Fruit fly (Drosophila melanogaster): ENCODE data around the gene Pect.

Gene Pect

DNA sequence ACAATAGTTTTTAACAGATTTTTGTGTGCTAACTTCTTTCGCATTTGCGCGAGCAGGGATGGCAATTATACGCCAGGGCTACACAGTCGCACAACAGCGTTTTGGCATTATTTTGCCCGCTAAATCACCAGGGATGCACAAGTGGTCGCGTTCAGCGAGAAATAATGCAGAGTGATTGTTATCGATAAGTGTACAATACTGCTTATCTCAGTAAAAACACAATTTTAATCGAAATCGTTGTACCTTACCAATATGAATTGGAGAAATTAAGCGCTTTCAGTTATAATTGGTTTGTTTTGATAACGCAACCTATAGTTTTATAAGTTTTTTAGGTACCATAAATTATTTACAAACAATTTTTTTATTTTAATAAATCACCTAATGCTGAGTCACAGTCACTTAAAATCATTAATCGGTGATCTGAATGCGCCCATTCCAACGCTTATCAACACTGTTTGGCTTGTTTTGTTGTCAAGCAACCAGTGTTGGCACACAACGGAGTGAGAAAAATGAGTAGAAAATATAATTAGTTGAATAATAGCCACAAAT is 26.8 kb upstream of the Pect start, which contains the start of the genes Sfmbt and CG5439 (continued):
- TF ChIP-seq oc (tag; optimal IDR thresholded peaks at IDR 0.05), result no peak
- peak in 1 of 2 experiments; percentile 69 for TF ChIP-seq crp (GFP tag; optimal IDR thresholded peaks at IDR 0.05)
- no peak for TF ChIP-seq CG10209 (GFP tag; optimal IDR thresholded peaks at IDR 0.05)
- TF ChIP-seq CG30020 (tag; optimal IDR thresholded peaks at IDR 0.05), result peak; percentile 83
- no peak for TF ChIP-seq stc (GFP tag; IDR thresholded peaks at IDR 0.05)
- TF ChIP-seq sqz (GFP tag; optimal IDR thresholded peaks at IDR 0.05), result no peak
- TF ChIP-seq pb (GFP tag; optimal IDR thresholded peaks at IDR 0.05), result peak; percentile 60
- peak; percentile 89 for TF ChIP-seq ind (GFP tag; optimal IDR thresholded peaks at IDR 0.05)
- TF ChIP-seq Dp (GFP tag; optimal IDR thresholded peaks at IDR 0.05), result peak; percentile 48
- TF ChIP-seq onecut (GFP tag; IDR thresholded peaks at IDR 0.05), result peak; percentile 42; the same call in 1 of the 2 replicates
- TF ChIP-seq CG4282 (GFP tag; optimal IDR thresholded peaks at IDR 0.05), result no peak
- peak; percentile 75 for TF ChIP-seq lmd (GFP tag; IDR thresholded peaks at IDR 0.05)
- peak; percentile 68 for TF ChIP-seq Sry-δ (GFP tag; optimal IDR thresholded peaks at IDR 0.05)
- TF ChIP-seq CG10959 (GFP tag; IDR thresholded peaks at IDR 0.05), result 0 out of 2 replicates have a peak, but pooled peaks have one; percentile 11
- no peak for TF ChIP-seq CG8359 (GFP tag; optimal IDR thresholded peaks at IDR 0.05; ENCODE audit: borderline replicate concordance)
- no peak for TF ChIP-seq gce (GFP tag; IDR thresholded peaks at IDR 0.05)
- no peak for TF ChIP-seq Lpt (GFP tag; optimal IDR thresholded peaks at IDR 0.05)
- peak; percentile 58 for TF ChIP-seq Myb (GFP tag; optimal IDR thresholded peaks at IDR 0.05)
- no peak for TF ChIP-seq CG3726 (GFP tag; IDR thresholded peaks at IDR 0.05)
- TF ChIP-seq CG6813 (GFP tag; optimal IDR thresholded peaks at IDR 0.05), result no peak
- no peak for TF ChIP-seq NC2α (GFP tag; optimal IDR thresholded peaks at IDR 0.05)
- peak; percentile 66 for TF ChIP-seq Atf-2 (GFP tag; optimal IDR thresholded peaks at IDR 0.05)
- TF ChIP-seq CG6765 (GFP tag; optimal IDR thresholded peaks at IDR 0.05), result peak; percentile 16
- TF ChIP-seq CG12155 (GFP tag; optimal IDR thresholded peaks at IDR 0.05), result peak; percentile 81
- peak; percentile 76 for TF ChIP-seq Chrac-16 (GFP tag; optimal IDR thresholded peaks at IDR 0.05)
- TF ChIP-seq CG4404 (GFP tag; IDR thresholded peaks at IDR 0.05), result peak; percentile 49; the same call in 1 of the 2 replicates
- TF ChIP-seq ewg (GFP tag; optimal IDR thresholded peaks at IDR 0.05), result peak; percentile 90
- peak; percentile 65; the same call in 1 of the 2 replicates for TF ChIP-seq klu (GFP tag; IDR thresholded peaks at IDR 0.05)
- no peak for TF ChIP-seq Deaf1 (tag; optimal IDR thresholded peaks at IDR 0.05)
- peak; percentile 72 for TF ChIP-seq CG11085 (GFP tag; IDR thresholded peaks at IDR 0.05)
- TF ChIP-seq CG16863 (GFP tag; optimal IDR thresholded peaks at IDR 0.05), result peak; percentile 69
- TF ChIP-seq vnd (GFP tag; IDR thresholded peaks at IDR 0.05; ENCODE audit: partially characterized antibody), result no peak
- no peak for TF ChIP-seq CG14050 (GFP tag; IDR thresholded peaks at IDR 0.05)
- peak; percentile 72 for TF ChIP-seq HHEX (GFP tag; optimal IDR thresholded peaks at IDR 0.05)
- no peak for TF ChIP-seq sim (GFP tag; IDR thresholded peaks at IDR 0.05)
- TF ChIP-seq chm (GFP tag; IDR thresholded peaks at IDR 0.05), result 0 out of 2 replicates have a peak, but pooled peaks have one; percentile 50
- TF ChIP-seq TFAM (GFP tag; optimal IDR thresholded peaks at IDR 0.05), result no peak
- peak; percentile 69 for TF ChIP-seq CG9876 (GFP tag; optimal IDR thresholded peaks at IDR 0.05)
- TF ChIP-seq CG10462 (GFP tag; optimal IDR thresholded peaks at IDR 0.05), result peak; percentile 46
- no peak for TF ChIP-seq Nf-YC (tag; optimal IDR thresholded peaks at IDR 0.05)
- TF ChIP-seq CG1233 (GFP tag; optimal IDR thresholded peaks at IDR 0.05), result no peak
- TF ChIP-seq Adf1 (GFP tag; IDR thresholded peaks at IDR 0.05), result peak; percentile 21; the same call in 1 of the 2 replicates
- peak; percentile 58 for TF ChIP-seq CG30431 (GFP tag; optimal IDR thresholded peaks at IDR 0.05)
- TF ChIP-seq Dek (tag; optimal IDR thresholded peaks at IDR 0.05), result peak; percentile 74
- peak; percentile 69 for TF ChIP-seq Meics (GFP tag; optimal IDR thresholded peaks at IDR 0.05)
- no peak; the same call in 1 of the 2 replicates for TF ChIP-seq Rx (GFP tag; IDR thresholded peaks at IDR 0.05)
- peak; percentile 16 for TF ChIP-seq schlank (tag; optimal IDR thresholded peaks at IDR 0.05)
- TF ChIP-seq HmgD (GFP tag; optimal IDR thresholded peaks at IDR 0.05), result peak; percentile 89
- TF ChIP-seq CG13424 (tag; optimal IDR thresholded peaks at IDR 0.05), result peak; percentile 81
- TF ChIP-seq gfzf (GFP tag; optimal IDR thresholded peaks at IDR 0.05), result peak; percentile 60

Data from whole organism, embryonic.